Fruit fly (Drosophila melanogaster): ENCODE results near the gene Pldn.

Gene Pldn

dm6 chr3L:11645933-11646332, 45.3 kb downstream of the Pldn start, which contains the start of gene CG6071:
TSS of gene CG6071 (minus strand) at chr3L:11646033.
- TF ChIP-seq toe (GFP tag; optimal IDR thresholded peaks at IDR 0.05) (no peak), Hr96 (GFP tag; optimal IDR thresholded peaks at IDR 0.05) (no peak), CG5204 (GFP tag; optimal IDR thresholded peaks at IDR 0.05) (no peak), CG7101 (tag; optimal IDR thresholded peaks at IDR 0.05) (no peak), Crg-1 (GFP tag; optimal IDR thresholded peaks at IDR 0.05) (no peak), CG7045 (GFP tag; optimal IDR thresholded peaks at IDR 0.05) (no peak), CG33017 (tag; optimal IDR thresholded peaks at IDR 0.05) (no peak), CG12768 (GFP tag; optimal IDR thresholded peaks at IDR 0.05) (no peak), CG11617 (GFP tag; optimal IDR thresholded peaks at IDR 0.05) (no peak), bab1 (GFP tag; optimal IDR thresholded peaks at IDR 0.05) (no peak), cic (GFP tag; optimal IDR thresholded peaks at IDR 0.05) (no peak), pad (GFP tag; optimal IDR thresholded peaks at IDR 0.05) (no peak), ovo (GFP tag; optimal IDR thresholded peaks at IDR 0.05) (no peak), Clk (GFP tag; optimal IDR thresholded peaks at IDR 0.05) (no peak), Mnt (GFP tag; optimal IDR thresholded peaks at IDR 0.05) (no peak), CG1620 (GFP tag; optimal IDR thresholded peaks at IDR 0.05) (no peak), tj (GFP tag; optimal IDR thresholded peaks at IDR 0.05) (no peak), kay (GFP tag; ENCODE audit: borderline replicate concordance) (no peak), CG14711 (tag; optimal IDR thresholded peaks at IDR 0.05) (no peak)

All from whole organism, adult.